Worm (Caenorhabditis elegans) whole organism, L1 larva: Measurements from ENCODE around the gene lin-54.

Experiments used
- C16A3.4 ChIP-seq: fragments of 150-350 bp; optimal IDR thresholded peaks from 2 replicates; lab custom pipeline; 2014; ENCODE audit warnings: missing biosample characterization, missing genetic modification characterization
- C34B4.2 ChIP-seq: sonication (generic microtip); optimal IDR thresholded peaks from 2 replicates; lab custom pipeline; 2017; ENCODE audit warnings: mild to moderate bottlenecking, missing genetic modification characterization, missing compliant biosample characterization
- F16B12.6 ChIP-seq: fragments of 150-350 bp; optimal IDR thresholded peaks from 2 replicates; lab custom pipeline; 2014; ENCODE audit warnings: missing biosample characterization, missing genetic modification characterization
- aha-1 ChIP-seq: fragments of 150-350 bp; optimal IDR thresholded peaks from 2 replicates; lab custom pipeline; 2014; ENCODE audit warnings: missing biosample characterization, missing genetic modification characterization
- aly-2 ChIP-seq: fragments of 150-350 bp; optimal IDR thresholded peaks from 2 replicates; lab custom pipeline; 2014; ENCODE audit warnings: missing biosample characterization, missing genetic modification characterization
- ama-1 ChIP-seq: fragments of 150-350 bp; optimal IDR thresholded peaks from 2 replicates; lab custom pipeline; 2014
- blmp-1 ChIP-seq: fragments of 150-350 bp; optimal IDR thresholded peaks from 2 replicates; lab custom pipeline; 2014; ENCODE audit warnings: missing biosample characterization, missing genetic modification characterization
- ceh-8 ChIP-seq: fragments of 200-800 bp; sonication (Bioruptor generic); optimal IDR thresholded peaks from 2 replicates; lab custom pipeline; 2018; ENCODE audit warnings: mild to moderate bottlenecking, missing genetic modification characterization, moderate library complexity, missing compliant biosample characterization
- ceh-90 ChIP-seq: sonication (generic microtip); optimal IDR thresholded peaks from 2 replicates; lab custom pipeline; 2016; ENCODE audit warnings: missing genetic modification characterization, missing compliant biosample characterization
- ces-1 ChIP-seq: fragments of 150-350 bp; optimal IDR thresholded peaks from 2 replicates; lab custom pipeline; 2014; ENCODE audit warnings: missing biosample characterization, missing genetic modification reagents, missing genetic modification characterization
- dpl-1 ChIP-seq, 3 experiments: fragments of 150-350 bp in 2 of 3; sonication (generic microtip) in 1 of 3; optimal IDR thresholded peaks; 2 replicates each; lab custom pipeline; 2014 to 2017; ENCODE audit warnings: missing biosample characterization in 3 of 3, missing genetic modification characterization in 3 of 3, missing genetic modification reagents in 3 of 3
- egl-13 ChIP-seq: sonication (generic microtip); optimal IDR thresholded peaks from 2 replicates; lab custom pipeline; 2016; ENCODE audit warnings: missing genotype, missing genetic modification reagents, missing genetic modification characterization, missing compliant biosample characterization
- elt-2 ChIP-seq: sonication (generic microtip); optimal IDR thresholded peaks from 2 replicates; lab custom pipeline; 2016; ENCODE audit warnings: missing genetic modification characterization, mild to moderate bottlenecking, inconsistent platforms, missing compliant biosample characterization, missing genetic modification reagents
- fkh-10 ChIP-seq: sonication (generic microtip); optimal IDR thresholded peaks from 2 replicates; lab custom pipeline; 2017; ENCODE audit warnings: missing biosample characterization, missing genetic modification reagents, missing genetic modification characterization
- fkh-4 ChIP-seq: sonication (generic microtip); optimal IDR thresholded peaks from 2 replicates; lab custom pipeline; 2016; ENCODE audit warnings: missing compliant biosample characterization, missing genetic modification characterization, borderline replicate concordance
- fkh-8 ChIP-seq: sonication (generic microtip); optimal IDR thresholded peaks from 2 replicates; lab custom pipeline; 2016; ENCODE audit warnings: mild to moderate bottlenecking, missing genetic modification characterization, missing compliant biosample characterization
- grh-1 ChIP-seq: fragments of 200-800 bp; sonication (Bioruptor generic); IDR thresholded peaks from 2 replicates; pipeline ENCODE4 v1.3.6; 2022; ENCODE audit warnings: missing genetic modification reagents, missing genetic modification characterization, missing compliant biosample characterization
- hlh-4 ChIP-seq: sonication (generic microtip); optimal IDR thresholded peaks from 2 replicates; lab custom pipeline; 2016; ENCODE audit warnings: mild to moderate bottlenecking, missing genetic modification characterization, missing compliant biosample characterization
- hpl-2 ChIP-seq: fragments of 150-350 bp; optimal IDR thresholded peaks from 2 replicates; lab custom pipeline; 2014; ENCODE audit warnings: missing biosample characterization, missing genetic modification reagents, missing genetic modification characterization
- lin-13 ChIP-seq: fragments of 150-350 bp; optimal IDR thresholded peaks from 2 replicates; lab custom pipeline; 2014; ENCODE audit warnings: missing biosample characterization, missing genetic modification reagents, missing genetic modification characterization
- lin-14 ChIP-seq: fragments of 200-800 bp; sonication (Bioruptor generic); optimal IDR thresholded peaks from 2 replicates; lab custom pipeline; 2018; ENCODE audit warnings: mild to moderate bottlenecking, missing genetic modification characterization, moderate library complexity, missing compliant biosample characterization
- lin-15B ChIP-seq: fragments of 150-350 bp; sonication (generic microtip); optimal IDR thresholded peaks from 3 replicates; lab custom pipeline; 2014; ENCODE audit warnings: missing biosample characterization, missing genetic modification characterization
- lin-35 ChIP-seq, 2 experiments: fragments of 150-350 bp; optimal IDR thresholded peaks; 2 replicates each; lab custom pipeline; 2014; ENCODE audit warnings: missing biosample characterization in 2 of 2, missing genetic modification characterization in 2 of 2, missing genetic modification reagents in 2 of 2
- lsy-2 ChIP-seq, 2 experiments: fragments of 150-350 bp; optimal IDR thresholded peaks; 2 replicates each; lab custom pipeline; 2014; ENCODE audit warnings: missing biosample characterization in 2 of 2, missing genetic modification characterization in 2 of 2
- mdl-1 ChIP-seq, 2 experiments: fragments of 150-350 bp; optimal IDR thresholded peaks; 2 replicates each; lab custom pipeline; 2014 to 2017; ENCODE audit warnings: missing biosample characterization in 2 of 2, missing genetic modification characterization in 2 of 2, inconsistent platforms in 1 of 2
- mep-1 ChIP-seq: fragments of 150-350 bp; optimal IDR thresholded peaks from 2 replicates; lab custom pipeline; 2014; ENCODE audit warnings: missing biosample characterization, missing genetic modification characterization
- nhr-12 ChIP-seq: sonication (generic microtip); optimal IDR thresholded peaks from 2 replicates; lab custom pipeline; 2017; ENCODE audit warnings: missing biosample characterization, missing genetic modification characterization
- nhr-19 ChIP-seq: fragments of 200-800 bp; sonication (Bioruptor generic); conservative IDR thresholded peaks from 2 replicates; pipeline ENCODE4 v1.3.6; 2022; ENCODE audit warnings: missing genetic modification characterization, missing compliant biosample characterization
- nhr-28 ChIP-seq: fragments of 150-350 bp; optimal IDR thresholded peaks from 2 replicates; lab custom pipeline; 2014; ENCODE audit warnings: missing biosample characterization, missing genetic modification characterization
- nhr-76 ChIP-seq: sonication (generic microtip); optimal IDR thresholded peaks from 2 replicates; lab custom pipeline; 2017; ENCODE audit warnings: missing biosample characterization, missing genetic modification characterization
- nhr-84 ChIP-seq: sonication (generic microtip); optimal IDR thresholded peaks from 2 replicates; lab custom pipeline; 2017; ENCODE audit warnings: missing biosample characterization, missing genetic modification characterization
- nhr-90 ChIP-seq: sonication (generic microtip); optimal IDR thresholded peaks from 2 replicates; lab custom pipeline; 2016; ENCODE audit warnings: mild to moderate bottlenecking, missing genetic modification characterization, missing compliant biosample characterization; ENCODE audit not compliant: poor library complexity
- rnt-1 ChIP-seq: sonication (generic microtip); optimal IDR thresholded peaks from 2 replicates; lab custom pipeline; 2016; ENCODE audit warnings: mild to moderate bottlenecking, missing genetic modification characterization, moderate library complexity, missing compliant biosample characterization
- snu-23 ChIP-seq: sonication (generic microtip); optimal IDR thresholded peaks from 2 replicates; lab custom pipeline; 2016; ENCODE audit warnings: missing genetic modification characterization, missing compliant biosample characterization
- sox-4 ChIP-seq: sonication (generic microtip); optimal IDR thresholded peaks from 2 replicates; lab custom pipeline; 2016; ENCODE audit warnings: missing genetic modification characterization, missing compliant biosample characterization
- sptf-1 ChIP-seq: fragments of 150-350 bp; optimal IDR thresholded peaks from 2 replicates; lab custom pipeline; 2014; ENCODE audit warnings: missing biosample characterization, missing genetic modification characterization
- sup-37 ChIP-seq: fragments of 200-800 bp; sonication (Bioruptor generic); optimal IDR thresholded peaks from 2 replicates; lab custom pipeline; 2018; ENCODE audit warnings: mild to moderate bottlenecking, missing genetic modification characterization, missing compliant biosample characterization
- swsn-7 ChIP-seq: sonication (generic microtip); optimal IDR thresholded peaks from 2 replicates; lab custom pipeline; 2016; ENCODE audit warnings: missing genetic modification characterization, missing compliant biosample characterization
- tbx-2 ChIP-seq: sonication (generic microtip); optimal IDR thresholded peaks from 2 replicates; lab custom pipeline; 2016; ENCODE audit warnings: missing genetic modification characterization, missing compliant biosample characterization
- tlp-1 ChIP-seq: fragments of 150-350 bp; optimal IDR thresholded peaks from 2 replicates; lab custom pipeline; 2014; ENCODE audit warnings: missing biosample characterization, missing genetic modification characterization
- unc-130 ChIP-seq: fragments of 150-350 bp; optimal IDR thresholded peaks from 2 replicates; lab custom pipeline; 2017; ENCODE audit warnings: missing biosample characterization, missing genetic modification characterization, inconsistent platforms
- unc-30 ChIP-seq: sonication (generic microtip); optimal IDR thresholded peaks from 2 replicates; lab custom pipeline; 2017; ENCODE audit warnings: missing biosample characterization, missing genetic modification characterization
- unc-86 ChIP-seq: sonication (generic microtip); optimal IDR thresholded peaks from 2 replicates; lab custom pipeline; 2016; ENCODE audit warnings: missing genetic modification characterization, missing compliant biosample characterization
- unc-98 ChIP-seq: fragments of 200-800 bp; sonication (Bioruptor generic); IDR thresholded peaks from 2 replicates; pipeline ENCODE4 v1.3.6; 2022; ENCODE audit warnings: missing genetic modification characterization, missing compliant biosample characterization
- zip-4 ChIP-seq: fragments of 200-800 bp; sonication (Bioruptor generic); optimal IDR thresholded peaks from 2 replicates; lab custom pipeline; 2018; ENCODE audit warnings: mild to moderate bottlenecking, missing genetic modification characterization, moderate library complexity, missing compliant biosample characterization

lin-54 gene

ce11 chrIV:13209566-13209965, 31.3 kb upstream of the lin-54 start, which contains the start of gene C48D1.9:
C48D1.9 (minus strand) TSS chrIV:13209666.
- TF ChIP-seq ama-1 (no peak), sox-4 (tag; lab: Kevin White, UChicago) (no peak), C34B4.2 (tag; lab: Kevin White, UChicago) (no peak), lin-15B (tag; lab: Kevin White, UChicago) (no peak), lin-14 (GFP tag; lab: Kevin White, UChicago) (no peak), grh-1 (GFP tag; lab: Robert Waterston, UW) (no peak), unc-98 (GFP tag; lab: Robert Waterston, UW) (no peak), ceh-90 (tag; lab: Kevin White, UChicago) (no peak), aly-2 (tag; lab: Kevin White, UChicago) (no peak), ces-1 (GFP tag; lab: Kevin White, UChicago) (no peak), tlp-1 (tag; lab: Kevin White, UChicago) (no peak), nhr-76 (tag; lab: Kevin White, UChicago) (no peak), ceh-8 (GFP tag; lab: Kevin White, UChicago) (no peak), fkh-4 (tag; lab: Kevin White, UChicago) (no peak)

DNA sequence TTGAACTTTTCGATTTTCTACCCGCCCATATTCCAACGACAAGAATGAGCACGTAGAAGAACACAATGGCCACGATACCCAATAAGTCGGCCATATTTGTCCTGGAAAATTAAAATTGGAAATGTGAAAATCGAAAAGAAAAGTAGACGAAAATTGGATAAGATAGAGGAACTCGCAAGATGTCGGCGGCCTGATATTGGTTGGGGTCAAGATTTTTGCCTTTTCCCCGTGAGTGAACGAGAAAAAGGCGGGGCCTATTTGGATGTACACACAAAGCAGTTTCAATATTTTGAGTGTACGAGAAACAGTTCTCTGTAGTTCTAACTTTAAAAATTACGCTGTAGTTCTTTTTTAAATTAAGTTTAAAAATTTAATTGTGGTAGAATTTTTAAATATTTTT, 26.4 kb upstream of the lin-54 start, which contains the start of gene cho-1:
cho-1 (minus strand) TSS at position 101 of the 400 bp plus-strand sequence.
- no peak for TF ChIP-seq C16A3.4
- TF ChIP-seq lin-14 (GFP tag; lab: Kevin White, UChicago), result no peak
- TF ChIP-seq blmp-1 (tag; lab: Kevin White, UChicago), result no peak
- no peak for TF ChIP-seq tlp-1 (tag; lab: Kevin White, UChicago)
- no peak for TF ChIP-seq zip-4 (GFP tag; lab: Kevin White, UChicago)
- no peak for TF ChIP-seq tbx-2 (tag; lab: Kevin White, UChicago)
- TF ChIP-seq nhr-76 (tag; lab: Kevin White, UChicago), result no peak
- TF ChIP-seq lin-13, result no peak
- TF ChIP-seq egl-13 (tag; lab: Kevin White, UChicago), result no peak
- no peak for TF ChIP-seq F16B12.6 (tag; lab: Kevin White, UChicago)

ce11 chrIV:13220594-13220993, 20.2 kb upstream of the lin-54 start:
- TF ChIP-seq fkh-10 (GFP tag; lab: Kevin White, UChicago) (peak; percentile 72), egl-13 (tag; lab: Kevin White, UChicago) (no peak), nhr-28 (no peak), nhr-90 (tag; lab: Kevin White, UChicago) (no peak)

DNA sequence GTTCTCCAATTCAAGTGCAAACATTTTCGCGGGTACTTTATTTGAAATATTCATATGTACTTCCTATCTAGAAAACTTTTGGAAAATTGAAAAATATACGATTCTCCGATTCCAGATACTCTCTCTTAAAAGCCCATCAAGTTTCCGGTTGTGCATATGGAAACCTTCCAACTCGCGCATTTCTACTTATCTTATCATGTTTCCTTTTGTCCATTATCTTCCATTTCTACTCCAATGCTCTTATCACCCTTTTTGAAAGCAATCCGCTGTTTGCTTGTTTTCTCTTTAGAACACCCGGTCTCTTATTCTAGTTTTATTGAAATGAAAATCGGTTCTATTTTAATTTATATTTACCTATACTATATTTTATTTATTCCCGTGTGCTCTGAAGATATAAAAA, 19.2 kb upstream of the lin-54 start, which contains the start of gene C48D1.5:
C48D1.5 (plus strand) TSS at position 301 of the 400 bp plus-strand sequence.
- no peak for TF ChIP-seq unc-30
- peak; percentile 33 for TF ChIP-seq elt-2 (tag; lab: Kevin White, UChicago)

DNA sequence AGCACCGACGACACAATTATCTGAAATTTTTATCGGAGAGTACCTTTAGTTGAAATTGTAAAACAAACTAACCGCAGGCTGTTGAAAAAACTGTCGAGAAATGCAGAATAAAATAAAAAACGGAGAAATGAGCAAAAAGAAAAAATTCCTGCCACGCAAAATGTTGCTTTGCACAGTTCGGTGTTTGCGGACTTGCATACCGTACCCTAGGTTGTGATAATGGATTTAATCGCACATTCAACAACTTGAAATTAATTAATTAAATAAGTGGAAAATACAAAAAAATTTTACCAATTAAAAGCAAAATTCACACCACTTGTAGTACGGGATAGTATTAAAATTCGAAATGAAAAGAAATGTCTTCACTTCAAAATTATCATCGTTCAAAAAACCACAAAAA, 9.5 kb upstream of the lin-54 start:
- peak; percentile 79 for TF ChIP-seq unc-130 (tag; lab: Kevin White, UChicago)
- no peak for TF ChIP-seq hpl-2 (GFP tag; lab: Kevin White, UChicago)
- TF ChIP-seq sup-37 (GFP tag; lab: Kevin White, UChicago), result no peak
- no peak for TF ChIP-seq nhr-19 (GFP tag; lab: Robert Waterston, UW)
- TF ChIP-seq unc-86 (tag; lab: Kevin White, UChicago), result no peak
- no peak for TF ChIP-seq aha-1 (tag; lab: Kevin White, UChicago)
- peak; percentile 94 for TF ChIP-seq F16B12.6 (tag; lab: Kevin White, UChicago)
- no peak for TF ChIP-seq hlh-4 (tag; lab: Kevin White, UChicago)
- TF ChIP-seq mep-1 (tag; lab: Kevin White, UChicago), result peak; percentile 63
- no peak for TF ChIP-seq nhr-84 (tag; lab: Kevin White, UChicago)
- TF ChIP-seq swsn-7 (tag; lab: Kevin White, UChicago), result peak; percentile 11
- TF ChIP-seq lsy-2 (tag; optimal IDR thresholded peaks at IDR 0.05; lab: Kevin White, UChicago), result peak; percentile 95 to 99
- no peak for TF ChIP-seq nhr-12 (tag; lab: Kevin White, UChicago)
- no peak for TF ChIP-seq ces-1 (GFP tag; lab: Kevin White, UChicago)
- TF ChIP-seq sptf-1 (tag; lab: Kevin White, UChicago), result no peak
- no peak for TF ChIP-seq sox-4 (tag; lab: Kevin White, UChicago)
- TF ChIP-seq dpl-1 (GFP tag; optimal IDR thresholded peaks at IDR 0.05; lab: Kevin White, UChicago), result peak; percentile 15 to 68 (median 40)
- no peak for TF ChIP-seq mdl-1 (tag; optimal IDR thresholded peaks at IDR 0.05; lab: Kevin White, UChicago)
- TF ChIP-seq fkh-8 (tag; lab: Kevin White, UChicago), result peak; percentile 34
- TF ChIP-seq ceh-8 (GFP tag; lab: Kevin White, UChicago), result no peak
- peak; percentile 51 to 77 for TF ChIP-seq lin-35 (GFP tag; optimal IDR thresholded peaks at IDR 0.05; lab: Kevin White, UChicago)
- no peak for TF ChIP-seq rnt-1
- TF ChIP-seq snu-23 (GFP tag; lab: Kevin White, UChicago), result peak; percentile 55
- no peak for TF ChIP-seq lin-14 (GFP tag; lab: Kevin White, UChicago)
